Fruit fly (Drosophila melanogaster): ENCODE results near the gene ATPsyndelta.
A peak's percentile ranks its signal among the peaks of the same experiment; 100 is the strongest.

Gene ATPsyndelta

dm6 chrX:10211128-10211914 is 1.4 kb upstream of the ATPsyndelta start (continued):
- TF ChIP-seq CG8359 (GFP tag; optimal IDR thresholded peaks at IDR 0.05; ENCODE audit: borderline replicate concordance): no peak
- TF ChIP-seq sim (GFP tag; IDR thresholded peaks at IDR 0.05): no peak
- TF ChIP-seq gem (tag; optimal IDR thresholded peaks at IDR 0.05): peak; percentile 87
- TF ChIP-seq ERR (GFP tag; optimal IDR thresholded peaks at IDR 0.05): no peak
- peak; percentile 70 for TF ChIP-seq Meics (GFP tag; optimal IDR thresholded peaks at IDR 0.05)
- peak; percentile 19 for TF ChIP-seq Hmx (GFP tag; optimal IDR thresholded peaks at IDR 0.05)
- TF ChIP-seq slp2 (GFP tag; optimal IDR thresholded peaks at IDR 0.05): no peak
- TF ChIP-seq wor (GFP tag; IDR thresholded peaks at IDR 0.05): 0 out of 2 replicates have a peak, but pooled peaks have one; percentile 18
- TF ChIP-seq CG2875 (GFP tag; optimal IDR thresholded peaks at IDR 0.05): peak; percentile 9
- peak; percentile 56 for TF ChIP-seq Blimp-1 (GFP tag; optimal IDR thresholded peaks at IDR 0.05)
- peak; percentile 61 for TF ChIP-seq lab (GFP tag; optimal IDR thresholded peaks at IDR 0.05)
- TF ChIP-seq lbe (GFP tag; optimal IDR thresholded peaks at IDR 0.05): peak; percentile 53
- no peak for TF ChIP-seq br (optimal IDR thresholded peaks at IDR 0.05)
- TF ChIP-seq Ets65A (GFP tag): no peak
- no peak for TF ChIP-seq gro (GFP tag; optimal IDR thresholded peaks at IDR 0.05)
- TF ChIP-seq Hr51 (GFP tag; optimal IDR thresholded peaks at IDR 0.05): peak in 1 of 2 experiments; percentile 72
- peak; percentile 17 for TF ChIP-seq CG15073 (GFP tag; optimal IDR thresholded peaks at IDR 0.05)
- TF ChIP-seq CG12659 (GFP tag; optimal IDR thresholded peaks at IDR 0.05): peak; percentile 41
- peak; percentile 61 for TF ChIP-seq unpg (GFP tag; optimal IDR thresholded peaks at IDR 0.05)
- TF ChIP-seq sens-2 (GFP tag; IDR thresholded peaks at IDR 0.05): no peak
- no peak for TF ChIP-seq CG34422 (GFP tag; IDR thresholded peaks at IDR 0.05)
- TF ChIP-seq nerfin-1 (tag; optimal IDR thresholded peaks at IDR 0.05): no peak
- peak; percentile 64 to 73 for TF ChIP-seq bsh (GFP tag; optimal IDR thresholded peaks at IDR 0.05)
- peak; percentile 37 for TF ChIP-seq CG12299 (tag; optimal IDR thresholded peaks at IDR 0.05)
- peak; percentile 45 for TF ChIP-seq CG6854 (GFP tag; optimal IDR thresholded peaks at IDR 0.05)
- TF ChIP-seq NC2β (GFP tag; optimal IDR thresholded peaks at IDR 0.05): no peak
- no peak for TF ChIP-seq emc (GFP tag; optimal IDR thresholded peaks at IDR 0.05)
- no peak for TF ChIP-seq CG7963 (GFP tag; IDR thresholded peaks at IDR 0.05; ENCODE audit: partially characterized antibody)
- TF ChIP-seq Nf-YB (GFP tag; optimal IDR thresholded peaks at IDR 0.05): no peak
- no peak for TF ChIP-seq CG7271 (tag; optimal IDR thresholded peaks at IDR 0.05)
- TF ChIP-seq CG9437 (GFP tag; optimal IDR thresholded peaks at IDR 0.05): peak; percentile 56
- TF ChIP-seq tll (GFP tag; optimal IDR thresholded peaks at IDR 0.05): no peak
- no peak for TF ChIP-seq Ets97D (GFP tag; optimal IDR thresholded peaks at IDR 0.05)
- TF ChIP-seq kay (GFP tag; optimal IDR thresholded peaks at IDR 0.05): no peak
- peak; percentile 63 for TF ChIP-seq mam (GFP tag; optimal IDR thresholded peaks at IDR 0.05)
- no peak for TF ChIP-seq Ravus (GFP tag; IDR thresholded peaks at IDR 0.05)
- no peak for TF ChIP-seq CG4730 (GFP tag; IDR thresholded peaks at IDR 0.05)
- TF ChIP-seq crol (GFP tag; IDR thresholded peaks at IDR 0.05): peak; percentile 34; the same call in 1 of the 2 replicates
- TF ChIP-seq vfl (GFP tag; optimal IDR thresholded peaks at IDR 0.05): no peak
- peak; percentile 30 for TF ChIP-seq az2 (GFP tag; optimal IDR thresholded peaks at IDR 0.05)
- peak; percentile 80 for TF ChIP-seq grau (tag; optimal IDR thresholded peaks at IDR 0.05)
- TF ChIP-seq rib (GFP tag; IDR thresholded peaks at IDR 0.05): no peak
- no peak for TF ChIP-seq kah (GFP tag; optimal IDR thresholded peaks at IDR 0.05)
- TF ChIP-seq Sox102F (GFP tag; optimal IDR thresholded peaks at IDR 0.05): peak; percentile 79
- peak; percentile 20 for TF ChIP-seq Bteb2 (GFP tag; optimal IDR thresholded peaks at IDR 0.05)
- no peak for TF ChIP-seq CG4328 (GFP tag; optimal IDR thresholded peaks at IDR 0.05)
- TF ChIP-seq GATAe (GFP tag; conservative IDR thresholded peaks at IDR 0.05): no peak
- no peak for TF ChIP-seq CG5245 (GFP tag; optimal IDR thresholded peaks at IDR 0.05)
- TF ChIP-seq CG12071 (GFP tag; optimal IDR thresholded peaks at IDR 0.05): no peak

Measured in whole organism, embryonic.